Worm (Caenorhabditis elegans): Measurements from ENCODE around the gene efn-4.
A peak's percentile ranks its signal among the peaks of the same experiment; 100 is the strongest.

The efn-4 gene

ce11 chrIV:607628-608027 is 48.6 kb downstream of the efn-4 start:
- no peak for TF ChIP-seq unc-42 (tag; optimal IDR thresholded peaks at IDR 0.05)
- peak; percentile 74 for TF ChIP-seq ceh-18 (tag; optimal IDR thresholded peaks at IDR 0.05)
- TF ChIP-seq rnt-1 (tag; optimal IDR thresholded peaks at IDR 0.05) = peak; percentile 22
- TF ChIP-seq che-1 (tag; optimal IDR thresholded peaks at IDR 0.05) = no peak
- TF ChIP-seq nfya-1 (tag; optimal IDR thresholded peaks at IDR 0.05) = peak; percentile 41

ce11 chrIV:613155-613554 is 54.1 kb downstream of the efn-4 start:
- TF ChIP-seq ceh-18 (tag; optimal IDR thresholded peaks at IDR 0.05) = no peak
- no peak for TF ChIP-seq ets-4 (tag; optimal IDR thresholded peaks at IDR 0.05)
- TF ChIP-seq nfya-1 (tag; optimal IDR thresholded peaks at IDR 0.05) = peak; percentile 97

ce11 chrIV:615244-615643 is 56.2 kb downstream of the efn-4 start, which contains the start of gene C18H7.1:
Gene C18H7.1 (plus strand): TSS chrIV:615544.
- no peak for TF ChIP-seq elt-4 (tag; optimal IDR thresholded peaks at IDR 0.05)
- TF ChIP-seq fkh-10 (GFP tag; optimal IDR thresholded peaks at IDR 0.05) = no peak
- TF ChIP-seq unc-55 (GFP tag; optimal IDR thresholded peaks at IDR 0.05) = no peak
- TF ChIP-seq elt-2 (tag; optimal IDR thresholded peaks at IDR 0.05) = no peak
- TF ChIP-seq ceh-14 (tag; optimal IDR thresholded peaks at IDR 0.05) = no peak
- TF ChIP-seq tbx-7 (tag; optimal IDR thresholded peaks at IDR 0.05) = no peak
- TF ChIP-seq sdc-2 (tag; optimal IDR thresholded peaks at IDR 0.05) = no peak
- no peak for TF ChIP-seq lim-6 (tag; optimal IDR thresholded peaks at IDR 0.05)
- TF ChIP-seq ceh-45 (GFP tag; IDR thresholded peaks at IDR 0.05) = no peak
- no peak for TF ChIP-seq pax-1 (tag; optimal IDR thresholded peaks at IDR 0.05)
- no peak for TF ChIP-seq nhr-11 (tag; optimal IDR thresholded peaks at IDR 0.05)
- TF ChIP-seq sox-2 (GFP tag; IDR thresholded peaks at IDR 0.05) = no peak
- no peak for TF ChIP-seq F13H6.1 (tag; optimal IDR thresholded peaks at IDR 0.05)
- TF ChIP-seq ceh-48 (tag; optimal IDR thresholded peaks at IDR 0.05) = no peak
- TF ChIP-seq pqm-1 (tag; optimal IDR thresholded peaks at IDR 0.05) = no peak
- no peak for TF ChIP-seq fax-1 (tag; optimal IDR thresholded peaks at IDR 0.05)
